Worm (Caenorhabditis elegans): ENCODE data around the gene rps-11.

ce11 chrIV:11623060-11623459 lies 20.6 kb downstream of the rps-11 start, which contains the start of gene lys-4:
- TF ChIP-seq T07F8.4 (tag; optimal IDR thresholded peaks at IDR 0.05) (no peak), atf-7 (tag; optimal IDR thresholded peaks at IDR 0.05) (no peak), lin-35 (GFP tag; optimal IDR thresholded peaks at IDR 0.05) (no peak), hmg-1.2 (GFP tag; IDR thresholded peaks at IDR 0.05) (no peak)

All from whole organism, young adult.